Worm (Caenorhabditis elegans): ENCODE results near the gene srlf-30.

The srlf-30 gene

DNA sequence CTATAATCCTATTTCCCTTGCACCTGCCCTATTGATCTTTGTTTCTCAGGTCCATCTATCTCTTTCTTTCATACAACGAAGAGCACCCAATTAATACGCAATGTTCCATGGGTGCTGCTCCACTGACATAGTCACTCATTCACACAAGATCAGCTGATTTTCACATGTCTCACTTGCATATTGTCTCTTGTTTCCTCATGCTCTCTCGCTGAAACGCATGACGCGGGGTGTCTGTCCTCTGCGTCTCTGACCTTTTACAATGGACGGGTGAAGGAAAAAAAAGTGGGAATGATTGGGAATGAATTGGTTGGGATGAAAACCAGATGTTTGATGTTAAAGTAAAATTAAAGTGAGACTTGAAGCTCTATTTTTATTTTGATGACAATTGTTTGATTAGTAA lies 35.2 kb downstream of the srlf-30 start:
- TF ChIP-seq ceh-34 (tag; optimal IDR thresholded peaks at IDR 0.05), result peak; percentile 37
- no peak for TF ChIP-seq nhr-232 (tag; optimal IDR thresholded peaks at IDR 0.05)
- peak; percentile 50 for TF ChIP-seq nfya-1 (tag; optimal IDR thresholded peaks at IDR 0.05)
- TF ChIP-seq syd-9 (tag; optimal IDR thresholded peaks at IDR 0.05), result no peak
- no peak for TF ChIP-seq pag-3 (tag; optimal IDR thresholded peaks at IDR 0.05; ENCODE audit: borderline replicate concordance)
- TF ChIP-seq zip-5 (tag; optimal IDR thresholded peaks at IDR 0.05), result no peak
- peak; percentile 26 for TF ChIP-seq tbx-2 (tag; optimal IDR thresholded peaks at IDR 0.05)
- TF ChIP-seq unc-55 (GFP tag; optimal IDR thresholded peaks at IDR 0.05), result peak; percentile 94
- TF ChIP-seq fax-1 (tag; optimal IDR thresholded peaks at IDR 0.05), result peak; percentile 33
- no peak for TF ChIP-seq nhr-11 (tag; optimal IDR thresholded peaks at IDR 0.05)
- TF ChIP-seq ceh-31 (tag; optimal IDR thresholded peaks at IDR 0.05), result peak; percentile 47
- peak; percentile 6 for TF ChIP-seq ceh-48 (tag; optimal IDR thresholded peaks at IDR 0.05)
- peak; percentile 28 for TF ChIP-seq hlh-8 (tag; optimal IDR thresholded peaks at IDR 0.05)
- no peak for TF ChIP-seq tbx-7 (tag; optimal IDR thresholded peaks at IDR 0.05)
- no peak for TF ChIP-seq elt-4 (tag; optimal IDR thresholded peaks at IDR 0.05)
- TF ChIP-seq F13H6.1 (tag; optimal IDR thresholded peaks at IDR 0.05), result no peak
- TF ChIP-seq ceh-9 (tag; optimal IDR thresholded peaks at IDR 0.05), result no peak
- TF ChIP-seq hlh-30 (tag; optimal IDR thresholded peaks at IDR 0.05; ENCODE audit: insufficient read depth), result peak; percentile 98
- TF ChIP-seq sox-4 (tag; optimal IDR thresholded peaks at IDR 0.05), result no peak
- TF ChIP-seq pat-9 (tag; optimal IDR thresholded peaks at IDR 0.05), result no peak
- TF ChIP-seq unc-3 (GFP tag; conservative IDR thresholded peaks at IDR 0.05), result no peak
- no peak for TF ChIP-seq unc-3 (tag; optimal IDR thresholded peaks at IDR 0.05)
- TF ChIP-seq pros-1 (tag; optimal IDR thresholded peaks at IDR 0.05), result peak; percentile 43
- peak; percentile 21 for TF ChIP-seq unc-42 (tag; optimal IDR thresholded peaks at IDR 0.05)
- peak; percentile 37 for TF ChIP-seq ref-2 (tag; optimal IDR thresholded peaks at IDR 0.05)
- TF ChIP-seq ceh-14 (tag; optimal IDR thresholded peaks at IDR 0.05), result peak; percentile 8
- TF ChIP-seq ceh-24 (tag; optimal IDR thresholded peaks at IDR 0.05), result no peak
- TF ChIP-seq ceh-18 (tag; optimal IDR thresholded peaks at IDR 0.05), result peak; percentile 75
- no peak for TF ChIP-seq sox-2 (GFP tag; IDR thresholded peaks at IDR 0.05)

DNA sequence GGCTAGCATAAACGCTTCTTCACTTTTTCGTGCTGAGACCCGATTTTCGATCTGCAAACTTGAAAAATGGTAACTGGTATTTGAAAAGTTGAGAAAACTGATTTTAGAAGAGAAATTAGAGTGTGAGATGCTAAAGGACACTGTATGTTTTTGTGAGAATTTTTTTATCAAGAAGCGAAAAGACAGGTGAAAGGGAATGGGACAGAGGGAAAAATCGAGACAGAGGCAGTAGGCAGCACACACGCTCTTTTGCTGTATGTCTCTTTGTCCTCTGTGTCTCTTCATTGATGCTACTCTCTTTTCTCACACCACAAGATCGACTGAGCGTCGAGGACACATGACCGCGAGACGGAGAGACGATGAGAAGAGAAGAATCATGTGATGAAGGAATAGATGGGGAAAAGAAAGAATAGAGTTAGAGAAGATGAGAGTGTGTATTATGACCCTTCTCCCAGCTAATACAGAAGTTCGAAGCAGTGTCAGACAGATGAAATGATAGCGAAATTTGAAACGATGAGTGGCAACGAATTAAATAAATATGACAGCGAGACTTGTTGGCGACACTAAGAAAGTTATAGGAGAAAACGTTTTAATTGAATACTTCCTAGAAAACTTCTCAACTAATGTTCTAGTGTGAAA lies 35.8 kb downstream of the srlf-30 start, which contains the start of gene lgg-2:
TSS of gene lgg-2 (minus strand) at position 51 of the 639 bp plus-strand sequence.
- TF ChIP-seq odd-2 (tag; optimal IDR thresholded peaks at IDR 0.05) (no peak), npax-4 (tag; optimal IDR thresholded peaks at IDR 0.05) (no peak), ets-4 (tag; optimal IDR thresholded peaks at IDR 0.05) (peak; percentile 29), T23F11.4 (GFP tag; optimal IDR thresholded peaks at IDR 0.05) (no peak), C08G9.2 (tag; optimal IDR thresholded peaks at IDR 0.05) (peak; percentile 34), ceh-18 (tag; optimal IDR thresholded peaks at IDR 0.05) (peak; percentile 90), nhr-232 (tag; optimal IDR thresholded peaks at IDR 0.05) (no peak), ttx-3 (tag; optimal IDR thresholded peaks at IDR 0.05) (no peak), K02D7.2 (tag; optimal IDR thresholded peaks at IDR 0.05) (no peak), sox-4 (tag; optimal IDR thresholded peaks at IDR 0.05) (no peak), pqm-1 (tag; optimal IDR thresholded peaks at IDR 0.05) (no peak), hlh-13 (GFP tag; optimal IDR thresholded peaks at IDR 0.05) (no peak), sox-2 (GFP tag; IDR thresholded peaks at IDR 0.05) (no peak), fkh-10 (GFP tag; optimal IDR thresholded peaks at IDR 0.05) (no peak), gmeb-2 (tag; optimal IDR thresholded peaks at IDR 0.05) (no peak), ceh-45 (GFP tag; IDR thresholded peaks at IDR 0.05) (no peak), che-1 (tag; optimal IDR thresholded peaks at IDR 0.05) (no peak), tbx-2 (tag; optimal IDR thresholded peaks at IDR 0.05) (peak; percentile 84), C38D4.7 (GFP tag; optimal IDR thresholded peaks at IDR 0.05) (no peak), ref-2 (tag; optimal IDR thresholded peaks at IDR 0.05) (peak; percentile 61), ceh-14 (tag; optimal IDR thresholded peaks at IDR 0.05) (peak; percentile 7), syd-9 (tag; optimal IDR thresholded peaks at IDR 0.05) (no peak), zip-5 (tag; optimal IDR thresholded peaks at IDR 0.05) (no peak), sdc-2 (tag; optimal IDR thresholded peaks at IDR 0.05) (no peak), elt-2 (tag; optimal IDR thresholded peaks at IDR 0.05) (peak; percentile 37), K09A11.1 (tag; optimal IDR thresholded peaks at IDR 0.05; ENCODE audit: insufficient read depth) (no peak), unc-3 (GFP tag; conservative IDR thresholded peaks at IDR 0.05) (no peak), unc-3 (tag; optimal IDR thresholded peaks at IDR 0.05) (no peak), ceh-31 (tag; optimal IDR thresholded peaks at IDR 0.05) (peak; percentile 73), ceh-30 (tag; optimal IDR thresholded peaks at IDR 0.05) (no peak), unc-42 (tag; optimal IDR thresholded peaks at IDR 0.05) (peak; percentile 61), unc-86 (tag; optimal IDR thresholded peaks at IDR 0.05) (no peak), elt-4 (tag; optimal IDR thresholded peaks at IDR 0.05) (no peak), ceh-9 (tag; optimal IDR thresholded peaks at IDR 0.05) (no peak), hlh-6 (tag; optimal IDR thresholded peaks at IDR 0.05) (no peak)
